Fruit fly (Drosophila melanogaster) whole organism, embryonic: ENCODE measurements around the gene CG5386.
A peak's percentile ranks its signal among the peaks of the same experiment; 100 is the strongest.

Experiments used
- Awh ChIP-seq: fragments of 200-800 bp; sonication (Bioruptor generic); IDR thresholded peaks from 2 replicates; pipeline ENCODE4, ENCODE4 v1.3.6; 2022; ENCODE audit warnings: missing biosample characterization, missing genetic modification characterization
- Blimp-1 ChIP-seq: fragments of 200-800 bp; sonication (Bioruptor generic); optimal IDR thresholded peaks from 3 replicates; lab custom pipeline; 2018; ENCODE audit warnings: missing biosample characterization, missing genetic modification characterization, mild to moderate bottlenecking, moderate library complexity, missing genetic modification reagents
- CG10565 ChIP-seq: fragments of 200-800 bp; sonication (Bioruptor generic); optimal IDR thresholded peaks from 3 replicates; lab custom pipeline; 2016; ENCODE audit warnings: missing biosample characterization, mild to moderate bottlenecking, missing genetic modification characterization
- CG10959 ChIP-seq: fragments of 200-800 bp; sonication (Bioruptor generic); IDR thresholded peaks from 2 replicates; pipeline ENCODE4 v1.3.6; 2022; ENCODE audit warnings: missing biosample characterization, missing genetic modification characterization
- CG11085 ChIP-seq: fragments of 200-800 bp; sonication (Bioruptor generic); IDR thresholded peaks from 2 replicates; pipeline ENCODE4 v1.3.6; 2022; ENCODE audit warnings: missing biosample characterization, missing genetic modification characterization
- CG11398 ChIP-seq: fragments of 200-800 bp; sonication (Bioruptor generic); optimal IDR thresholded peaks from 2 replicates; lab custom pipeline; 2016; ENCODE audit warnings: missing biosample characterization, missing genetic modification characterization
- CG11560 ChIP-seq: fragments of 200-800 bp; sonication (Bioruptor generic); IDR thresholded peaks from 3 replicates; pipeline ENCODE4 v1.3.6; 2022; ENCODE audit warnings: missing biosample characterization, missing genetic modification characterization
- CG12071 ChIP-seq: fragments of 200-800 bp; sonication (Bioruptor generic); optimal IDR thresholded peaks from 3 replicates; lab custom pipeline; 2018; ENCODE audit warnings: missing biosample characterization, mild to moderate bottlenecking, missing genetic modification characterization
- CG30020 ChIP-seq: fragments of 200-800 bp; optimal IDR thresholded peaks from 2 replicates; lab custom pipeline; 2019; ENCODE audit warnings: missing biosample characterization, mild to moderate bottlenecking, missing genetic modification characterization, moderate library complexity
- CG34224 ChIP-seq: fragments of 200-800 bp; sonication (Bioruptor generic); IDR thresholded peaks from 3 replicates; pipeline ENCODE4 v1.3.6; 2022; ENCODE audit warnings: missing biosample characterization, missing genetic modification characterization; ENCODE audit not compliant: partially characterized antibody
- CG4360 ChIP-seq: fragments of 200-800 bp; sonication (Bioruptor generic); IDR thresholded peaks from 2 replicates; pipeline ENCODE4 v1.3.6; 2022; ENCODE audit warnings: missing biosample characterization, missing genetic modification characterization
- CG7372 ChIP-seq: fragments of 200-800 bp; sonication (Bioruptor generic); IDR thresholded peaks from 2 replicates; pipeline ENCODE4 v1.3.6; 2022; ENCODE audit warnings: missing biosample characterization, missing genetic modification characterization
- CG8281 ChIP-seq: fragments of 200-800 bp; sonication (Bioruptor generic); optimal IDR thresholded peaks from 2 replicates; lab custom pipeline; 2018; ENCODE audit warnings: missing biosample characterization, mild to moderate bottlenecking, missing genetic modification characterization, moderate library complexity
- CG8924 ChIP-seq: fragments of 200-800 bp; optimal IDR thresholded peaks from 3 replicates; lab custom pipeline; 2019; ENCODE audit warnings: missing biosample characterization, mild to moderate bottlenecking, missing genetic modification characterization, moderate library complexity
- CG9876 ChIP-seq: fragments of 200-800 bp; sonication (Bioruptor generic); optimal IDR thresholded peaks from 2 replicates; lab custom pipeline; 2016; ENCODE audit warnings: missing biosample characterization, missing genetic modification characterization
- CoRest ChIP-seq: fragments of 200-800 bp; sonication (Bioruptor generic); optimal IDR thresholded peaks from 3 replicates; lab custom pipeline; 2018; ENCODE audit warnings: missing biosample characterization, mild to moderate bottlenecking, missing genetic modification characterization, moderate library complexity
- Dad ChIP-seq: fragments of 200-800 bp; sonication (Bioruptor generic); optimal IDR thresholded peaks from 3 replicates; lab custom pipeline; 2016; ENCODE audit warnings: missing biosample characterization, missing genetic modification characterization
- Gug ChIP-seq: fragments of 200-800 bp; sonication (Bioruptor generic); IDR thresholded peaks from 4 replicates; pipeline ENCODE4 v1.3.6; 2022; ENCODE audit warnings: missing biosample characterization, missing genetic modification characterization
- Hr78 ChIP-seq, 2 experiments: fragments of 200-800 bp in 1 of 2; fragments of >200 bp in 1 of 2; sonication (Bioruptor generic) in 1 of 2; optimal IDR thresholded peaks; 2 replicates each; lab custom pipeline; 2017 to 2019; ENCODE audit warnings: missing biosample characterization in 2 of 2, missing genetic modification characterization in 2 of 2, mild to moderate bottlenecking in 1 of 2, moderate library complexity in 1 of 2
- Mes4 ChIP-seq: fragments of 200-800 bp; sonication (Bioruptor generic); optimal IDR thresholded peaks from 2 replicates; lab custom pipeline; 2016; ENCODE audit warnings: missing biosample characterization, missing genetic modification characterization
- Myb ChIP-seq: fragments of 200-800 bp; sonication (Bioruptor generic); optimal IDR thresholded peaks from 2 replicates; lab custom pipeline; 2016; ENCODE audit warnings: missing biosample characterization, missing genetic modification characterization
- NC2β ChIP-seq: fragments of 200-800 bp; sonication (Bioruptor generic); optimal IDR thresholded peaks from 2 replicates; lab custom pipeline; 2016; ENCODE audit warnings: missing biosample characterization, missing genetic modification characterization
- NK7.1 ChIP-seq: fragments of 200-800 bp; sonication (Bioruptor generic); optimal IDR thresholded peaks from 3 replicates; lab custom pipeline; 2016; ENCODE audit warnings: missing biosample characterization, missing genetic modification characterization
- Oli ChIP-seq: fragments of 200-800 bp; sonication (Bioruptor generic); optimal IDR thresholded peaks from 2 replicates; lab custom pipeline; 2018; ENCODE audit warnings: missing biosample characterization, mild to moderate bottlenecking, missing genetic modification characterization, moderate library complexity
- Sox102F ChIP-seq: fragments of 200-800 bp; sonication (Bioruptor generic); optimal IDR thresholded peaks from 2 replicates; lab custom pipeline; 2018; ENCODE audit warnings: missing biosample characterization, mild to moderate bottlenecking, missing genetic modification characterization, moderate library complexity
- Sry-β ChIP-seq: fragments of 200-800 bp; sonication (Bioruptor generic); optimal IDR thresholded peaks from 2 replicates; lab custom pipeline; 2018; ENCODE audit warnings: missing biosample characterization, mild to moderate bottlenecking, missing genetic modification characterization, moderate library complexity
- Taf1 ChIP-seq: fragments of 200-800 bp; sonication (Bioruptor generic); IDR thresholded peaks from 2 replicates; pipeline ENCODE4 v1.3.6; 2022; ENCODE audit warnings: missing biosample characterization, missing genetic modification characterization
- ato ChIP-seq: fragments of 200-800 bp; sonication (Bioruptor generic); IDR thresholded peaks from 2 replicates; pipeline ENCODE4 v1.3.6; 2022; ENCODE audit warnings: missing biosample characterization, missing genetic modification characterization; ENCODE audit not compliant: partially characterized antibody
- az2 ChIP-seq: fragments of 200-800 bp; sonication (Bioruptor generic); optimal IDR thresholded peaks from 3 replicates; lab custom pipeline; 2016; ENCODE audit warnings: missing biosample characterization, missing genetic modification characterization
- cad ChIP-seq: fragments of >200 bp; optimal IDR thresholded peaks from 2 replicates; lab custom pipeline; 2017; ENCODE audit warnings: missing biosample characterization, missing genetic modification characterization
- crol ChIP-seq: fragments of 200-800 bp; sonication (Bioruptor generic); IDR thresholded peaks from 2 replicates; pipeline ENCODE4 v1.3.6; 2022; ENCODE audit warnings: missing biosample characterization, missing genetic modification characterization
- crp ChIP-seq, 2 experiments: fragments of 200-800 bp; sonication (Bioruptor generic); optimal IDR thresholded peaks; 2 replicates in 1 of 2; 3 replicates in 1 of 2; lab custom pipeline; 2017; ENCODE audit warnings: missing biosample characterization in 2 of 2, missing genetic modification characterization in 2 of 2, mild to moderate bottlenecking in 1 of 2, moderate library complexity in 1 of 2
- dimm ChIP-seq: fragments of 200-800 bp; sonication (Bioruptor generic); IDR thresholded peaks from 2 replicates; pipeline ENCODE4 v1.3.6; 2022; ENCODE audit warnings: missing biosample characterization, missing genetic modification characterization
- dysf ChIP-seq: fragments of 200-800 bp; sonication (Bioruptor generic); IDR thresholded peaks from 3 replicates; pipeline ENCODE4 v1.3.6; 2022; ENCODE audit warnings: missing biosample characterization, missing genetic modification characterization
- emc ChIP-seq: fragments of 200-800 bp; sonication (Bioruptor generic); optimal IDR thresholded peaks from 2 replicates; lab custom pipeline; 2016; ENCODE audit warnings: missing biosample characterization, missing genetic modification characterization
- esg ChIP-seq: fragments of 200-800 bp; sonication (Bioruptor generic); conservative IDR thresholded peaks from 2 replicates; pipeline ENCODE4 v1.3.6; 2022; ENCODE audit warnings: missing biosample characterization, missing genetic modification characterization
- fd3F ChIP-seq: fragments of 200-800 bp; sonication (Bioruptor generic); optimal IDR thresholded peaks from 2 replicates; lab custom pipeline; 2018; ENCODE audit warnings: missing biosample characterization, mild to moderate bottlenecking, missing genetic modification characterization, moderate library complexity
- gfzf ChIP-seq: fragments of 200-800 bp; sonication (Bioruptor generic); optimal IDR thresholded peaks from 2 replicates; lab custom pipeline; 2016; ENCODE audit warnings: missing biosample characterization, mild to moderate bottlenecking, missing genetic modification characterization, moderate library complexity
- ham ChIP-seq: fragments of 200-800 bp; sonication (Bioruptor generic); IDR thresholded peaks from 2 replicates; pipeline ENCODE4 v1.3.6; 2022; ENCODE audit warnings: missing biosample characterization, missing genetic modification characterization
- ken ChIP-seq: fragments of 200-800 bp; sonication (Bioruptor generic); IDR thresholded peaks from 3 replicates; pipeline ENCODE4 v1.3.6; 2022; ENCODE audit warnings: missing biosample characterization, missing genetic modification characterization
- luna ChIP-seq: fragments of 200-800 bp; sonication (Bioruptor generic); optimal IDR thresholded peaks from 2 replicates; lab custom pipeline; 2016; ENCODE audit warnings: missing biosample characterization, missing genetic modification characterization
- mirr ChIP-seq: fragments of 200-800 bp; sonication (Bioruptor generic); optimal IDR thresholded peaks from 3 replicates; lab custom pipeline; 2018; ENCODE audit warnings: missing biosample characterization, mild to moderate bottlenecking, missing genetic modification characterization
- nom ChIP-seq: fragments of 200-800 bp; sonication (Bioruptor generic); optimal IDR thresholded peaks from 2 replicates; lab custom pipeline; 2017; ENCODE audit warnings: missing biosample characterization, missing genetic modification characterization, mild to moderate bottlenecking, moderate library complexity, missing genetic modification reagents
- pan ChIP-seq, 4 experiments: fragments of >200 bp in 3 of 4; fragments of 200-800 bp in 1 of 4; sonication (Bioruptor generic) in 1 of 4; optimal IDR thresholded peaks in 3 of 4; IDR thresholded peaks in 1 of 4; 2 replicates each; pipeline versions ENCODE4 v1.3.6 to Lab custom; 2017 to 2022; ENCODE audit warnings: missing biosample characterization in 2 of 4, missing genetic modification characterization in 2 of 4, mixed read lengths in 1 of 4
- salm ChIP-seq: fragments of 200-800 bp; sonication (Bioruptor generic); optimal IDR thresholded peaks from 2 replicates; lab custom pipeline; 2018; ENCODE audit warnings: missing biosample characterization, mild to moderate bottlenecking, missing genetic modification characterization
- tap ChIP-seq: fragments of 200-800 bp; optimal IDR thresholded peaks from 3 replicates; lab custom pipeline; 2019; ENCODE audit warnings: missing biosample characterization, mild to moderate bottlenecking, missing genetic modification characterization, moderate library complexity
- usp ChIP-seq: fragments of >200 bp; optimal IDR thresholded peaks from 2 replicates; lab custom pipeline; 2017; ENCODE audit warnings: missing biosample characterization, missing genetic modification characterization
- vnd ChIP-seq: fragments of 200-800 bp; sonication (Bioruptor generic); IDR thresholded peaks from 3 replicates; pipeline ENCODE4 v1.3.6; 2022; ENCODE audit warnings: missing biosample characterization, missing genetic modification characterization; ENCODE audit not compliant: partially characterized antibody

The CG5386 gene

dm6 chr3R:22362218-22362907, 20.3 kb upstream of the CG5386 start, which contains the start of the genes JMJD6, CG7071 and Muted (continued):
- TF ChIP-seq emc (GFP tag; lab: Kevin White, UChicago) (peak; percentile 64), CG34224 (peak; percentile 90), dimm (GFP tag; lab: Robert Waterston, UW) (peak; percentile 64; the same call in 1 of the 2 replicates), CG30020 (tag; lab: Kevin White, UChicago) (peak; percentile 90), Myb (GFP tag; lab: Kevin White, UChicago) (peak; percentile 71), luna (GFP tag; lab: Kevin White, UChicago) (peak; percentile 34), Sry-β (GFP tag; lab: Kevin White, UChicago) (peak; percentile 56), cad (no peak), gfzf (GFP tag; lab: Kevin White, UChicago) (peak; percentile 90), CoRest (tag; lab: Kevin White, UChicago) (peak; percentile 94), Blimp-1 (GFP tag; lab: Kevin White, UChicago) (peak; percentile 87), nom (peak; percentile 78), CG11560 (tag; lab: Robert Waterston, UW) (peak; percentile 71), crp (GFP tag; optimal IDR thresholded peaks at IDR 0.05; lab: Kevin White, UChicago) (peak; percentile 50 to 86), ato (peak; percentile 58; the same call in 1 of the 2 replicates), NK7.1 (GFP tag; lab: Kevin White, UChicago) (no peak), CG12071 (GFP tag; lab: Kevin White, UChicago) (peak; percentile 67), vnd (GFP tag; lab: Robert Waterston, UW) (peak; percentile 77), crol (GFP tag; lab: Robert Waterston, UW) (no peak), Dad (GFP tag; lab: Kevin White, UChicago) (peak; percentile 74), fd3F (GFP tag; lab: Kevin White, UChicago) (peak; percentile 90), az2 (GFP tag; lab: Kevin White, UChicago) (peak; percentile 94), Sox102F (GFP tag; lab: Kevin White, UChicago) (peak; percentile 91), CG4360 (GFP tag; lab: Robert Waterston, UW) (peak; percentile 55; the same call in 1 of the 2 replicates), CG11085 (peak; percentile 84), pan (optimal IDR thresholded peaks at IDR 0.05; lab: Kevin White, UChicago) (no peak), pan (GFP tag; optimal IDR thresholded peaks at IDR 0.05 in 1 of 2, IDR thresholded peaks at IDR 0.05 in 1 of 2) (peak in 1 of 2 experiments; percentile 94), Gug (peak; percentile 87), Hr78 (GFP tag; optimal IDR thresholded peaks at IDR 0.05; lab: Kevin White, UChicago) (peak in 1 of 2 experiments; percentile 52), Oli (tag; lab: Kevin White, UChicago) (peak; percentile 82), salm (tag; lab: Kevin White, UChicago) (peak; percentile 78), tap (tag; lab: Kevin White, UChicago) (peak; percentile 67), dysf (GFP tag; lab: Robert Waterston, UW) (peak; percentile 90), CG9876 (GFP tag; lab: Kevin White, UChicago) (peak; percentile 63), Mes4 (GFP tag; lab: Kevin White, UChicago) (peak; percentile 81), CG8281 (tag; lab: Kevin White, UChicago) (peak; percentile 63), usp (GFP tag; lab: Kevin White, UChicago) (no peak), ham (GFP tag; lab: Robert Waterston, UW) (peak; percentile 59; the same call in 1 of the 2 replicates), ken (GFP tag; lab: Robert Waterston, UW) (peak; percentile 92), CG11398 (GFP tag; lab: Kevin White, UChicago) (peak; percentile 78), CG7372 (peak; percentile 95), CG10959 (GFP tag; lab: Robert Waterston, UW) (peak; percentile 95), Awh (GFP tag; lab: Robert Waterston, UW) (peak; percentile 85), mirr (GFP tag; lab: Kevin White, UChicago) (peak; percentile 75), esg (GFP tag; lab: Robert Waterston, UW) (peak; percentile 85), CG8924 (peak; percentile 82), CG10565 (GFP tag; lab: Kevin White, UChicago) (peak; percentile 55), NC2β (GFP tag; lab: Kevin White, UChicago) (peak; percentile 84), Taf1 (GFP tag; lab: Robert Waterston, UW) (peak; percentile 76)
